Worm (Caenorhabditis elegans): ENCODE measurements around the gene sru-40.

sru-40 gene

DNA sequence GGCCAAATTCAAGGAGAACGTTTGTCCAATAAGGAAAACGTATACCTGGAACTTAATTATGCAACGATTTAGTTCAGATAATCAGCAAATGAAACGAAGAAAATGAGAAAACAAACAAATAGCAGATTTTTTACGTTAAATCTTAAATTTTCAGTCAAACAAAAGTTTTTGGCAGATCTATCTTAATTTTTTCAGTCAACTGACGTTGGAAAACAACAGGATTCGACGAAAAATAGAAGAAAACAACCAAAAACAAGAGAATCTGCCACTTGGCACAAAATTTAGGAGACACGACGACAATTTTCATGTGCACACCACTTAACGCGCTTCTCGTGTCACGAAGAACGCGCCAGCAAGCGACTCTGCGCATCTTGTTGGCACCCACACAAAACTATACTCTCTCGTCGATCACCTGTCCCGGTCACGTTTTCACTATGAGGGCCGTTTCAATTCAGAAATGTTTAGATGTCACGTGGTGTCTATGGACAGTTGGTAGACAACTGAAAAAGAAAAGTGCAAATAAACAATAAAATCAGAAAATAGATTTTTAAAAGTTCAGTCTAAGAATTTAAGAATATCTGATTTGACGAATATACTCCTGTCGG, 44.0 kb downstream of the sru-40 start, which contains the start of gene ztf-7 (continued):
- TF ChIP-seq dsc-1 (tag; optimal IDR thresholded peaks at IDR 0.05) = peak; percentile 95
- TF ChIP-seq nhr-12 (tag; optimal IDR thresholded peaks at IDR 0.05) = no peak
- TF ChIP-seq lin-39 (tag; optimal IDR thresholded peaks at IDR 0.05) = peak; percentile 96
- no peak for TF ChIP-seq zag-1 (tag; optimal IDR thresholded peaks at IDR 0.05)
- peak; percentile 97 for TF ChIP-seq C16A3.4 (tag; optimal IDR thresholded peaks at IDR 0.05)
- peak; percentile 62 for TF ChIP-seq aly-2 (tag; optimal IDR thresholded peaks at IDR 0.05)
- peak; percentile 97 for TF ChIP-seq lin-13 (GFP tag; optimal IDR thresholded peaks at IDR 0.05)
- TF ChIP-seq Y116A8C.19 (tag; optimal IDR thresholded peaks at IDR 0.05; ENCODE audit: borderline replicate concordance) = no peak
- peak; percentile 93 for TF ChIP-seq nhr-11 (tag; optimal IDR thresholded peaks at IDR 0.05)
- TF ChIP-seq unc-130 (tag; optimal IDR thresholded peaks at IDR 0.05) = peak; percentile 99
- TF ChIP-seq fkh-4 (tag; optimal IDR thresholded peaks at IDR 0.05; ENCODE audit: borderline replicate concordance) = peak; percentile 58
- TF ChIP-seq lsy-2 (tag; optimal IDR thresholded peaks at IDR 0.05) = peak; percentile 95 to 96
- TF ChIP-seq zip-4 (GFP tag; optimal IDR thresholded peaks at IDR 0.05) = peak; percentile 82
- peak; percentile 96 for TF ChIP-seq isw-1 (GFP tag; IDR thresholded peaks at IDR 0.05)

DNA sequence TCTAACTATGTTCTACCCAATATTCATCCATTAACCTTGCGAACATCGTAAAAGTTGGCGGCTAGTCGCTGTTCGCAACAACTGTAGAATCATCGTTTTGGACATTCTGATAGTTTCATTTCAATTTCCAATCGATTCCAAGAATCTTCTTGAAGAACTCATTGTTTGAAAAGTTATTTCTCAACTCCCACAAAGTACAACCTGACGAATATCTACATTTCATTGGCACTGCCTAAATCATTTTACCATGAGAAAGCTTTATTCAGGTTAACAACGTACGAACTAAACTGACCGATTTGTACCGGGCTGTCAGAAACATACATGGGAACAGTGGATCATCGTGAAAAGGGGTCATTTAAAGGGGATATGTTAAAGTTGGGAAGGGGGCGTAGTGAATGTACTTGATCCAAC, 47.1 kb downstream of the sru-40 start, which contains the start of gene F46B6.6:
Gene F46B6.6 (minus strand): TSS at position 148 of the 411 bp plus-strand sequence.
- TF ChIP-seq ama-1 (optimal IDR thresholded peaks at IDR 0.05) (peak; percentile 70), ceh-8 (GFP tag; optimal IDR thresholded peaks at IDR 0.05) (no peak), nhr-90 (tag; optimal IDR thresholded peaks at IDR 0.05; ENCODE audit: poor library complexity) (peak; percentile 7), efl-1 (optimal IDR thresholded peaks at IDR 0.05) (peak in 1 of 2 experiments; percentile 1), efl-1 (GFP tag; optimal IDR thresholded peaks at IDR 0.05 in 1 of 2) (peak in 1 of 2 experiments; percentile 88), nhr-85 (tag) (peak; percentile 39), elt-2 (tag; optimal IDR thresholded peaks at IDR 0.05) (peak; percentile 1), nhr-47 (tag; optimal IDR thresholded peaks at IDR 0.05) (peak; percentile 15), C16A3.4 (tag; optimal IDR thresholded peaks at IDR 0.05) (no peak), nhr-84 (tag; optimal IDR thresholded peaks at IDR 0.05) (no peak), mef-2 (tag; optimal IDR thresholded peaks at IDR 0.05) (no peak), vab-15 (tag; optimal IDR thresholded peaks at IDR 0.05) (no peak), egl-27 (tag; optimal IDR thresholded peaks at IDR 0.05) (no peak), ztf-11 (tag; optimal IDR thresholded peaks at IDR 0.05) (peak in 1 of 2 experiments; percentile 5), fkh-10 (GFP tag; optimal IDR thresholded peaks at IDR 0.05) (no peak), unc-98 (GFP tag; IDR thresholded peaks at IDR 0.05) (no peak), unc-30 (tag; optimal IDR thresholded peaks at IDR 0.05) (no peak), mab-9 (GFP tag; IDR thresholded peaks at IDR 0.05) (no peak), aha-1 (tag; optimal IDR thresholded peaks at IDR 0.05) (no peak)

DNA sequence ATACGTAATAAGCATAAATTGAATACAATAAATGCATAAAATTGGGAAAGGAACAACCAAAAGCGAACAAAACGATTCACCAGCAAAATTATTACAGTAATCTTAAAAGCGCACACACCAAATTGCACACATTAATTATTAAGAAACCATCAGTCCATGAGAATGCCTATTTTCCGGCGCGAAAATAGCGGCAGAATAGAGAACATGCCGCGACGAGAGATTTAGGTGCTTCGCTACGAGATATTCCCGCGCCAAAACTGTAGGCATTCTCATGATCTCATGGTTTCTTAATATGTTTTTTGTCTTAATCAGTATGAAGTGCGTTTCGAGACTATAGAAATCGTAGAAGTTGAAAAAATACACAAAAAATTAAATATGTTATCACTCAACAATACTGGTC, 49.6 kb downstream of the sru-40 start:
- TF ChIP-seq unc-86 (tag; optimal IDR thresholded peaks at IDR 0.05) (no peak), sup-37 (GFP tag; optimal IDR thresholded peaks at IDR 0.05) (no peak), lin-13 (GFP tag; optimal IDR thresholded peaks at IDR 0.05) (no peak), snpc-4 (tag; optimal IDR thresholded peaks at IDR 0.05) (no peak), ceh-63 (GFP tag; optimal IDR thresholded peaks at IDR 0.05) (no peak), fos-1 (tag; optimal IDR thresholded peaks at IDR 0.05) (no peak), egl-13 (tag; optimal IDR thresholded peaks at IDR 0.05) (no peak), fkh-8 (tag; optimal IDR thresholded peaks at IDR 0.05) (no peak)

DNA sequence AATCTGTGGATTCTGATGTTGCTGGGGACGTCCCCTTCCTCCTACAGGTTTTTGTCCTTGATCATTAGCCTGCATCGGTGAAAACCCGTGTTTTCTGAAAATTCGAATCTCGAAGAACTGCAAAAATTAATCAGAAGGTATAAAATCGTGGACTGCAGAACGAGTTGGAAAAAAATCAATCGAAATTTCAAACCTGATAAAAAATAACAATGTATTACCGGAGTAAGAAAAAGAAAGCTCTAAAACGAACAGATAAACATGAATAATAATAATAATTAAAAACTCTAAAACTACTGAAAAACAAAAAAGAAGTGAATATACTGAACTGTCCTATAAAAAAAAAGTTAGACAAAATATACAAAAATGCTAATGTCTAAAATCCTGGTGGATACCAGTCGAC, 50.8 kb downstream of the sru-40 start, which contains the start of gene F46B6.5:
Gene F46B6.5 (minus strand): TSS at position 101 of the 400 bp plus-strand sequence.
- no peak for TF ChIP-seq egl-13 (tag; optimal IDR thresholded peaks at IDR 0.05)
- no peak for TF ChIP-seq ces-1 (GFP tag; optimal IDR thresholded peaks at IDR 0.05)
- TF ChIP-seq sup-37 (GFP tag; optimal IDR thresholded peaks at IDR 0.05) = no peak
